Worm (Caenorhabditis elegans) whole organism, mixed stage, embryonic: ENCODE results near the gene msp-77.

ENCODE experiments used
- bed-3 ChIP-seq: fragments of 200-800 bp; sonication (Bioruptor generic); optimal IDR thresholded peaks from 3 replicates; lab custom pipeline; 2018; ENCODE audit warnings: mild to moderate bottlenecking, missing genetic modification characterization, moderate library complexity, missing compliant biosample characterization
- ces-1 ChIP-seq: fragments of 150-350 bp; optimal IDR thresholded peaks from 2 replicates; lab custom pipeline; 2014; ENCODE audit warnings: missing biosample characterization, missing genetic modification reagents, missing genetic modification characterization
- drap-1 ChIP-seq: fragments of 200-800 bp; sonication (Bioruptor generic); optimal IDR thresholded peaks from 3 replicates; lab custom pipeline; 2018; ENCODE audit warnings: mild to moderate bottlenecking, missing genetic modification characterization, missing compliant biosample characterization
- elt-1 ChIP-seq: sonication (generic microtip); optimal IDR thresholded peaks from 2 replicates; lab custom pipeline; 2017; ENCODE audit warnings: missing genetic modification characterization, mild to moderate bottlenecking, missing compliant biosample characterization, antibody characterized with exemption, moderate library complexity, borderline replicate concordance; ENCODE audit not compliant: insufficient read depth
- elt-3 ChIP-seq: fragments of 150-350 bp; optimal IDR thresholded peaks from 2 replicates; lab custom pipeline; 2014; ENCODE audit warnings: missing biosample characterization, missing genetic modification characterization
- lin-13 ChIP-seq: fragments of 150-350 bp; optimal IDR thresholded peaks from 2 replicates; lab custom pipeline; 2014; ENCODE audit warnings: missing biosample characterization, missing genetic modification characterization
- mab-5 ChIP-seq: fragments of 150-350 bp; optimal IDR thresholded peaks from 2 replicates; lab custom pipeline; 2014; ENCODE audit warnings: missing biosample characterization, missing genetic modification characterization
- nhr-28 ChIP-seq: fragments of 150-350 bp; optimal IDR thresholded peaks from 2 replicates; lab custom pipeline; 2014; ENCODE audit warnings: missing biosample characterization, missing genetic modification characterization
- nhr-76 ChIP-seq: sonication (generic microtip); optimal IDR thresholded peaks from 2 replicates; lab custom pipeline; 2017; ENCODE audit warnings: missing biosample characterization, missing genetic modification characterization
- snpc-4 ChIP-seq: fragments of 150-350 bp; optimal IDR thresholded peaks from 2 replicates; lab custom pipeline; 2014; ENCODE audit warnings: missing biosample characterization, missing genetic modification characterization
- tbx-8 ChIP-seq: fragments of 200-800 bp; sonication (Bioruptor generic); optimal IDR thresholded peaks from 2 replicates; lab custom pipeline; 2018; ENCODE audit warnings: mild to moderate bottlenecking, missing genetic modification characterization, moderate library complexity, missing compliant biosample characterization
- ztf-11 ChIP-seq: fragments of 150-350 bp; optimal IDR thresholded peaks from 2 replicates; lab custom pipeline; 2014; ENCODE audit warnings: missing biosample characterization, missing genetic modification characterization

DNA sequence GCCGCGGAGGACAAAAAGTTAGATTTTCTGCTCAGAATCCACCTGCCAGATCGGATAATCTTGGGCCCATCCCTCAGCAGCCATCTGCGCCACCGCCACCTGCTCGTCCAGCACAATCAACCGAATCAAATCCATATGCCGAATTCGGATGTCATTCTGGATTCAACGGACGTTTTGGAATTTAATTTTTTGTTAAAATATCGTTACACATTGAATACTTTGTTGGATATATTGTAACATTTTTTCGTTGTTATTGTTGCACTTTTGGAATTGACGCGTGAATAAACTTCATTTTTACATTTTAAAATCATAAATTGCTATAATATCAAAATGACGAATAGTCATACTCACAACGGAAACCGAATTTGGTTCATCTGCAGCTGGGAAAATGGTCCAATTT is 39.1 kb downstream of the msp-77 start, which contains the start of gene spe-29:
- TF ChIP-seq nhr-28 (no peak), nhr-76 (tag; lab: Kevin White, UChicago) (no peak), drap-1 (no peak), snpc-4 (tag; lab: Kevin White, UChicago) (no peak), elt-1 (tag; lab: Kevin White, UChicago) (no peak), ztf-11 (no peak), elt-3 (no peak), tbx-8 (no peak), mab-5 (no peak), ces-1 (GFP tag; lab: Kevin White, UChicago) (no peak), lin-13 (tag; lab: Kevin White, UChicago) (no peak), bed-3 (GFP tag; lab: Kevin White, UChicago) (no peak)
